Worm (Caenorhabditis elegans) whole organism, L4/young adult: ENCODE data around the gene F38E9.6.

ENCODE experiments used
- W03F9.2 ChIP-seq: fragments of 150-350 bp; optimal IDR thresholded peaks from 2 replicates; lab custom pipeline; 2014; ENCODE audit warnings: missing biosample characterization, missing genetic modification characterization
- dao-5 ChIP-seq: sonication (generic microtip); optimal IDR thresholded peaks from 2 replicates; lab custom pipeline; 2016; ENCODE audit warnings: missing genotype, missing genetic modification characterization, moderate library complexity, missing compliant biosample characterization
- him-1 ChIP-seq: sonication (generic microtip); optimal IDR thresholded peaks from 2 replicates; lab custom pipeline; 2016; ENCODE audit warnings: missing genotype, missing genetic modification reagents, missing genetic modification characterization, missing compliant biosample characterization

DNA sequence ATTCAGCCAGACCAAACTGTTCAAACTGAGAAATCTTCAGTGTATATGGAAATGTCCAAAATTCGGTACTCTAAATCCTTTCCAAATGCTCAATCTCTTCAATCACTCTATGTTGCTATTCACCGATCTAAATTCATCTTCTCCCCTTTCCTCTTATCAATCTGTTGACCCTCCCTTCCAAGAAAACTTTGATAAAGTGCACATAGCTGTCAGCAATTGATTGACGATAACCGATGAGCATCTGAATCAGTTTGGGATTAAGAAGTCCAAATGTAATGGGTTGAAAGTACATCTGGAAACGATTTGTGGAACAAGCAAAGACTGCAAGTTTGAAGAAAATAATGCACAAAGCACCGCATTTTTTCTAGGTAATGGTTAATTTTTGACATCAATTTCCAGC is 42.3 kb upstream of the F38E9.6 start:
- TF ChIP-seq him-1 (tag; lab: Kevin White, UChicago): no peak
- no peak for TF ChIP-seq dao-5 (tag; lab: Kevin White, UChicago)
- TF ChIP-seq W03F9.2 (tag; lab: Kevin White, UChicago): no peak
